Fruit fly (Drosophila melanogaster) whole organism, adult: Measurements from ENCODE around the gene CG12541.

Source experiments
- CG11617 ChIP-seq: fragments of 200-800 bp; sonication (Bioruptor generic); optimal IDR thresholded peaks from 2 replicates; lab custom pipeline; 2017; ENCODE audit warnings: mild to moderate bottlenecking, missing biosample characterization, missing genetic modification reagents, missing genetic modification characterization
- CG12768 ChIP-seq: fragments of 200-800 bp; sonication (Bioruptor generic); optimal IDR thresholded peaks from 2 replicates; lab custom pipeline; 2017; ENCODE audit warnings: missing biosample characterization, missing genetic modification characterization, mild to moderate bottlenecking, moderate library complexity, missing genetic modification reagents
- CG14711 ChIP-seq: fragments of 200-800 bp; sonication (Bioruptor generic); optimal IDR thresholded peaks from 2 replicates; lab custom pipeline; 2018; ENCODE audit warnings: missing biosample characterization, mild to moderate bottlenecking, missing genetic modification characterization, moderate library complexity
- CG1620 ChIP-seq: fragments of 200-800 bp; sonication (Bioruptor generic); optimal IDR thresholded peaks from 2 replicates; lab custom pipeline; 2016; ENCODE audit warnings: missing biosample characterization, missing genetic modification characterization
- CG33017 ChIP-seq: fragments of 200-800 bp; sonication (Bioruptor generic); optimal IDR thresholded peaks from 2 replicates; lab custom pipeline; 2018; ENCODE audit warnings: missing biosample characterization, mild to moderate bottlenecking, missing genetic modification characterization, moderate library complexity
- CG5204 ChIP-seq: fragments of 200-800 bp; sonication (Bioruptor generic); optimal IDR thresholded peaks from 2 replicates; lab custom pipeline; 2016; ENCODE audit warnings: missing biosample characterization, missing genetic modification characterization
- CG7045 ChIP-seq: fragments of 200-800 bp; sonication (Bioruptor generic); optimal IDR thresholded peaks from 2 replicates; lab custom pipeline; 2017; ENCODE audit warnings: missing biosample characterization, mild to moderate bottlenecking, missing genetic modification characterization
- CG7101 ChIP-seq: fragments of 200-800 bp; sonication (Bioruptor generic); optimal IDR thresholded peaks from 2 replicates; lab custom pipeline; 2018; ENCODE audit warnings: missing biosample characterization, mild to moderate bottlenecking, missing genetic modification characterization, moderate library complexity
- Clk ChIP-seq: fragments of 200-800 bp; sonication (Bioruptor generic); optimal IDR thresholded peaks from 2 replicates; lab custom pipeline; 2017; ENCODE audit warnings: missing biosample characterization, missing genetic modification characterization
- Crg-1 ChIP-seq: fragments of 200-800 bp; sonication (Bioruptor generic); optimal IDR thresholded peaks from 2 replicates; lab custom pipeline; 2016; ENCODE audit warnings: missing biosample characterization, missing genetic modification characterization
- Hr96 ChIP-seq: fragments of 200-800 bp; sonication (Bioruptor generic); optimal IDR thresholded peaks from 2 replicates; lab custom pipeline; 2016; ENCODE audit warnings: missing biosample characterization, missing genetic modification characterization
- Mnt ChIP-seq: fragments of 200-800 bp; sonication (Bioruptor generic); optimal IDR thresholded peaks from 2 replicates; lab custom pipeline; 2016; ENCODE audit warnings: missing biosample characterization, mild to moderate bottlenecking, missing genetic modification characterization
- bab1 ChIP-seq: fragments of 200-800 bp; sonication (Bioruptor generic); optimal IDR thresholded peaks from 3 replicates; lab custom pipeline; 2019; ENCODE audit warnings: missing biosample characterization, mild to moderate bottlenecking, missing genetic modification characterization, moderate library complexity
- cic ChIP-seq: fragments of 200-800 bp; sonication (Bioruptor generic); optimal IDR thresholded peaks from 2 replicates; lab custom pipeline; 2017; ENCODE audit warnings: missing biosample characterization, mild to moderate bottlenecking, missing genetic modification characterization, moderate library complexity
- cnc ChIP-seq, 2 experiments: fragments of >200 bp; optimal IDR thresholded peaks; 2 replicates each; lab custom pipeline; 2017
- kay ChIP-seq: fragments of 200-800 bp; sonication (Bioruptor generic); peaks from one replicate; lab custom pipeline; 2016; ENCODE audit warnings: missing biosample characterization, missing genetic modification characterization, borderline replicate concordance
- ovo ChIP-seq: fragments of 200-800 bp; sonication (Bioruptor generic); optimal IDR thresholded peaks from 2 replicates; lab custom pipeline; 2016; ENCODE audit warnings: missing biosample characterization, missing genetic modification characterization
- pad ChIP-seq: fragments of 200-800 bp; sonication (Bioruptor generic); optimal IDR thresholded peaks from 3 replicates; lab custom pipeline; 2017; ENCODE audit warnings: missing biosample characterization, missing genetic modification characterization, mild to moderate bottlenecking, moderate library complexity, missing genetic modification reagents
- tj ChIP-seq: fragments of 200-800 bp; sonication (Bioruptor generic); optimal IDR thresholded peaks from 3 replicates; lab custom pipeline; 2017; ENCODE audit warnings: missing biosample characterization, mild to moderate bottlenecking, missing genetic modification characterization, moderate library complexity
- toe ChIP-seq: fragments of 200-800 bp; sonication (Bioruptor generic); optimal IDR thresholded peaks from 2 replicates; lab custom pipeline; 2016; ENCODE audit warnings: missing biosample characterization, missing genetic modification characterization

Gene CG12541

dm6 chrX:7037061-7037460, 28.8 kb downstream of the CG12541 start:
- TF ChIP-seq Clk (no peak), cnc (optimal IDR thresholded peaks at IDR 0.05; lab: Kevin White, UChicago) (no peak), toe (no peak), CG5204 (GFP tag; lab: Kevin White, UChicago) (no peak), ovo (no peak), kay (GFP tag; lab: Kevin White, UChicago) (no peak), CG12768 (GFP tag; lab: Kevin White, UChicago) (no peak), Mnt (GFP tag; lab: Kevin White, UChicago) (no peak), bab1 (no peak), tj (no peak), CG33017 (tag; lab: Kevin White, UChicago) (no peak), pad (GFP tag; lab: Kevin White, UChicago) (no peak), CG11617 (no peak), CG14711 (tag; lab: Kevin White, UChicago) (no peak), cic (GFP tag; lab: Kevin White, UChicago) (no peak), Crg-1 (GFP tag; lab: Kevin White, UChicago) (no peak), CG1620 (GFP tag; lab: Kevin White, UChicago) (no peak), CG7045 (GFP tag; lab: Kevin White, UChicago) (no peak), Hr96 (GFP tag; lab: Kevin White, UChicago) (no peak), CG7101 (tag; lab: Kevin White, UChicago) (no peak)

- TF ChIP-seq CG1620 (GFP tag; lab: Kevin White, UChicago) = no peak
- no peak for TF ChIP-seq Mnt (GFP tag; lab: Kevin White, UChicago)
- no peak for TF ChIP-seq CG7045 (GFP tag; lab: Kevin White, UChicago)
- no peak for TF ChIP-seq Hr96 (GFP tag; lab: Kevin White, UChicago)
- TF ChIP-seq CG11617 = no peak
- no peak for TF ChIP-seq toe
- no peak for TF ChIP-seq kay (GFP tag; lab: Kevin White, UChicago)
- TF ChIP-seq CG14711 (tag; lab: Kevin White, UChicago) = no peak
- TF ChIP-seq Crg-1 (GFP tag; lab: Kevin White, UChicago) = no peak
- TF ChIP-seq cic (GFP tag; lab: Kevin White, UChicago) = no peak
- TF ChIP-seq bab1 = no peak
Measured at dm6 chrX:7034892-7035291, 31.0 kb downstream of the CG12541 start.

- TF ChIP-seq toe (peak; percentile 23), Hr96 (GFP tag; lab: Kevin White, UChicago) (peak; percentile 66), Clk (no peak), CG5204 (GFP tag; lab: Kevin White, UChicago) (peak; percentile 2), CG1620 (GFP tag; lab: Kevin White, UChicago) (peak; percentile 13), CG33017 (tag; lab: Kevin White, UChicago) (no peak), kay (GFP tag; lab: Kevin White, UChicago) (peak; percentile 78), cnc (optimal IDR thresholded peaks at IDR 0.05; lab: Kevin White, UChicago) (no peak), CG7101 (tag; lab: Kevin White, UChicago) (peak; percentile 43), CG7045 (GFP tag; lab: Kevin White, UChicago) (no peak), ovo (no peak), CG12768 (GFP tag; lab: Kevin White, UChicago) (no peak), CG11617 (peak; percentile 44), Mnt (GFP tag; lab: Kevin White, UChicago) (peak; percentile 47), bab1 (peak; percentile 72), Crg-1 (GFP tag; lab: Kevin White, UChicago) (peak; percentile 31), tj (no peak), CG14711 (tag; lab: Kevin White, UChicago) (peak; percentile 19), pad (GFP tag; lab: Kevin White, UChicago) (peak; percentile 18), cic (GFP tag; lab: Kevin White, UChicago) (peak; percentile 98)
Measured at dm6 chrX:7014931-7015428, 50.9 kb downstream of the CG12541 start.

- TF ChIP-seq CG5204 (GFP tag; lab: Kevin White, UChicago) (peak; percentile 75), CG7101 (tag; lab: Kevin White, UChicago) (peak; percentile 96), tj (peak; percentile 53), ovo (peak; percentile 28), cic (GFP tag; lab: Kevin White, UChicago) (no peak), CG12768 (GFP tag; lab: Kevin White, UChicago) (peak; percentile 70), CG33017 (tag; lab: Kevin White, UChicago) (peak; percentile 85), CG7045 (GFP tag; lab: Kevin White, UChicago) (peak; percentile 68), CG14711 (tag; lab: Kevin White, UChicago) (peak; percentile 93), kay (GFP tag; lab: Kevin White, UChicago) (peak; percentile 14), toe (peak; percentile 63), cnc (optimal IDR thresholded peaks at IDR 0.05; lab: Kevin White, UChicago) (no peak), Hr96 (GFP tag; lab: Kevin White, UChicago) (peak; percentile 85), CG1620 (GFP tag; lab: Kevin White, UChicago) (peak; percentile 85), Crg-1 (GFP tag; lab: Kevin White, UChicago) (peak; percentile 76), bab1 (peak; percentile 93), CG11617 (peak; percentile 66), pad (GFP tag; lab: Kevin White, UChicago) (peak; percentile 66), Clk (no peak), Mnt (GFP tag; lab: Kevin White, UChicago) (peak; percentile 83)
Measured at dm6 chrX:7013320-7014214, 52.3 kb downstream of the CG12541 start, which contains the start of the genes CG3032 and CG4593. CG3032 (minus strand) TSS chrX:7013881. CG4593 (plus strand) TSS chrX:7013887.
